Worm (Caenorhabditis elegans): ENCODE measurements around the gene T28D9.11.

DNA sequence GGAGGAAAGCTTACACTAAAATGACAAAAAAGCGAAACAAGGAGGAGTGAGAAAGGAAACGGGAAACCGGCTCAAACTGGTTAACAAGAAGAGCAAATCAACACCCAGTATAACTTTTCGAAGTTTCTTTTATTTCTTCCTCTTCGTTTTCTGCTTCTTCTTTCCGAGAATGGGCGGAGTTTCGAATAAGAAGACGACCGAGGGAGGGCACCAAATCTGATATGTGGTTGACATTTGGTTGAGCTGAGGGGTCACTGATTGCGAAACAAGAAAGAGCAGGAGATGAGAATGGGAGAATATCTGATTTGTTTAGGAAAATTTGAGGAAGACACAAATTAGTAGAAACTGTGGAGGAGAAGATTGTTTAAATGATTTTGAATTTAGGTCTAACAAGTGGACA lies 6.8 kb upstream of the T28D9.11 start:
- TF ChIP-seq flt-1 (GFP tag; IDR thresholded peaks at IDR 0.05) (no peak), tab-1 (GFP tag; IDR thresholded peaks at IDR 0.05) (no peak), klf-2 (GFP tag; conservative IDR thresholded peaks at IDR 0.05) (no peak), cog-1 (tag; optimal IDR thresholded peaks at IDR 0.05) (no peak), ztf-23 (GFP tag; IDR thresholded peaks at IDR 0.05) (no peak), ztf-29 (GFP tag; IDR thresholded peaks at IDR 0.05) (no peak), T22C8.4 (GFP tag; IDR thresholded peaks at IDR 0.05) (no peak), ref-1 (GFP tag; conservative IDR thresholded peaks at IDR 0.05) (no peak), med-1 (GFP tag; optimal IDR thresholded peaks at IDR 0.05; ENCODE audit: insufficient read depth) (no peak)
